Fruit fly (Drosophila melanogaster) whole organism, embryonic: ENCODE data around the gene DnaJ-1.

ENCODE experiments used
- Atf6 ChIP-seq: fragments of 200-800 bp; sonication (Bioruptor generic); IDR thresholded peaks from 2 replicates; pipeline ENCODE4 v1.3.6; 2022; ENCODE audit warnings: missing biosample characterization, missing genetic modification characterization
- CG10209 ChIP-seq: fragments of 200-800 bp; sonication (Bioruptor generic); optimal IDR thresholded peaks from 3 replicates; lab custom pipeline; 2017; ENCODE audit warnings: missing biosample characterization, mild to moderate bottlenecking, missing genetic modification characterization, missing genetic modification reagents
- CG10321 ChIP-seq: fragments of 200-800 bp; sonication (Bioruptor generic); IDR thresholded peaks from 2 replicates; pipeline ENCODE4 v1.3.6; 2022; ENCODE audit warnings: missing biosample characterization, missing genetic modification characterization
- CG10366 ChIP-seq: fragments of 200-800 bp; sonication (Bioruptor generic); IDR thresholded peaks from 2 replicates; pipeline ENCODE4 v1.3.6; 2022; ENCODE audit warnings: missing biosample characterization, missing genetic modification characterization
- CG11696 ChIP-seq: fragments of 200-800 bp; sonication (Bioruptor generic); IDR thresholded peaks from 2 replicates; pipeline ENCODE4 v1.3.6; 2022; ENCODE audit warnings: missing biosample characterization, missing genetic modification characterization
- CG12942 ChIP-seq: fragments of 200-800 bp; sonication (Bioruptor generic); optimal IDR thresholded peaks from 3 replicates; lab custom pipeline; 2016; ENCODE audit warnings: missing biosample characterization, missing genetic modification characterization
- CG13296 ChIP-seq: fragments of 200-800 bp; sonication (Bioruptor generic); optimal IDR thresholded peaks from 3 replicates; lab custom pipeline; 2018; ENCODE audit warnings: missing biosample characterization, mild to moderate bottlenecking, missing genetic modification characterization
- CG13775 ChIP-seq: fragments of 200-800 bp; sonication (Bioruptor generic); optimal IDR thresholded peaks from 3 replicates; lab custom pipeline; 2017; ENCODE audit warnings: missing biosample characterization, mild to moderate bottlenecking, missing genetic modification characterization
- CG17829 ChIP-seq: fragments of 200-800 bp; optimal IDR thresholded peaks from 2 replicates; lab custom pipeline; 2019; ENCODE audit warnings: missing biosample characterization, mild to moderate bottlenecking, missing genetic modification characterization, moderate library complexity
- CG32532 ChIP-seq: fragments of 200-800 bp; sonication (Bioruptor generic); IDR thresholded peaks from 2 replicates; pipeline ENCODE4 v1.3.6; 2022; ENCODE audit warnings: missing biosample characterization, missing genetic modification characterization
- CG32772 ChIP-seq: fragments of 200-800 bp; sonication (Bioruptor generic); IDR thresholded peaks from 2 replicates; pipeline ENCODE4 v1.3.6; 2022; ENCODE audit warnings: missing biosample characterization, missing genetic modification characterization
- CG34224 ChIP-seq: fragments of 200-800 bp; sonication (Bioruptor generic); IDR thresholded peaks from 3 replicates; pipeline ENCODE4 v1.3.6; 2022; ENCODE audit warnings: missing biosample characterization, missing genetic modification characterization; ENCODE audit not compliant: partially characterized antibody
- CG4328 ChIP-seq: fragments of 200-800 bp; sonication (Bioruptor generic); optimal IDR thresholded peaks from 3 replicates; lab custom pipeline; 2017; ENCODE audit warnings: missing biosample characterization, missing genetic modification reagents, missing genetic modification characterization
- CG4360 ChIP-seq: fragments of 200-800 bp; sonication (Bioruptor generic); IDR thresholded peaks from 2 replicates; pipeline ENCODE4 v1.3.6; 2022; ENCODE audit warnings: missing biosample characterization, missing genetic modification characterization
- CG6791 ChIP-seq: fragments of 200-800 bp; sonication (Bioruptor generic); IDR thresholded peaks from 3 replicates; pipeline ENCODE4 v1.3.6; 2022; ENCODE audit warnings: missing biosample characterization, missing genetic modification characterization; ENCODE audit not compliant: partially characterized antibody
- CG7963 ChIP-seq: fragments of 200-800 bp; sonication (Bioruptor generic); IDR thresholded peaks from 3 replicates; pipeline ENCODE4 v1.3.6; 2022; ENCODE audit warnings: missing biosample characterization, missing genetic modification characterization; ENCODE audit not compliant: partially characterized antibody
- CG8089 ChIP-seq: fragments of 200-800 bp; sonication (Bioruptor generic); optimal IDR thresholded peaks from 3 replicates; lab custom pipeline; 2016; ENCODE audit warnings: missing biosample characterization, missing genetic modification characterization
- CG9215 ChIP-seq: fragments of 200-800 bp; sonication (Bioruptor generic); IDR thresholded peaks from 2 replicates; pipeline ENCODE4 v1.3.6; 2022; ENCODE audit warnings: missing biosample characterization, missing genetic modification characterization
- CTCF ChIP-seq: fragments of 200-800 bp; sonication (Bioruptor generic); optimal IDR thresholded peaks from 2 replicates; lab custom pipeline; 2017; ENCODE audit warnings: missing biosample characterization, mild to moderate bottlenecking, missing genetic modification characterization, moderate library complexity
- Dll ChIP-seq: fragments of 200-800 bp; sonication (Bioruptor generic); IDR thresholded peaks from 4 replicates; pipeline ENCODE4 v1.3.6; 2022; ENCODE audit warnings: missing biosample characterization, missing genetic modification characterization; ENCODE audit not compliant: partially characterized antibody
- Doc3 ChIP-seq: fragments of 200-800 bp; sonication (Bioruptor generic); IDR thresholded peaks from 3 replicates; pipeline ENCODE4 v1.3.6; 2022; ENCODE audit warnings: missing biosample characterization, missing genetic modification characterization; ENCODE audit not compliant: partially characterized antibody
- Elba2 ChIP-seq: fragments of 200-800 bp; sonication (Bioruptor generic); optimal IDR thresholded peaks from 3 replicates; lab custom pipeline; 2016; ENCODE audit warnings: missing biosample characterization, missing genetic modification characterization
- H2.0 ChIP-seq: fragments of 200-800 bp; sonication (Bioruptor generic); IDR thresholded peaks from 2 replicates; pipeline ENCODE4 v1.3.6; 2022; ENCODE audit warnings: missing biosample characterization, missing genetic modification characterization
- HHEX ChIP-seq: fragments of 200-800 bp; sonication (Bioruptor generic); optimal IDR thresholded peaks from 3 replicates; lab custom pipeline; 2017; ENCODE audit warnings: missing biosample characterization, mild to moderate bottlenecking, missing genetic modification characterization, missing genetic modification reagents
- HmgD ChIP-seq: fragments of 200-800 bp; sonication (Bioruptor generic); optimal IDR thresholded peaks from 3 replicates; lab custom pipeline; 2016; ENCODE audit warnings: missing biosample characterization, missing genetic modification characterization
- HmgZ ChIP-seq: fragments of 200-800 bp; sonication (Bioruptor generic); optimal IDR thresholded peaks from 2 replicates; lab custom pipeline; 2018; ENCODE audit warnings: missing biosample characterization, mild to moderate bottlenecking, missing genetic modification characterization
- MTF-1 ChIP-seq: fragments of 200-800 bp; sonication (Bioruptor generic); optimal IDR thresholded peaks from 2 replicates; lab custom pipeline; 2018; ENCODE audit warnings: missing biosample characterization, mild to moderate bottlenecking, missing genetic modification characterization, borderline replicate concordance
- Oaz ChIP-seq: fragments of 200-800 bp; sonication (Bioruptor generic); IDR thresholded peaks from 2 replicates; pipeline ENCODE4 v1.3.6; 2022; ENCODE audit warnings: missing biosample characterization, missing genetic modification characterization
- Rx ChIP-seq: fragments of 200-800 bp; sonication (Bioruptor generic); IDR thresholded peaks from 2 replicates; pipeline ENCODE4 v1.3.6; 2022; ENCODE audit warnings: missing biosample characterization, missing genetic modification characterization
- Ssrp ChIP-seq: fragments of 200-800 bp; sonication (Bioruptor generic); optimal IDR thresholded peaks from 2 replicates; lab custom pipeline; 2018; ENCODE audit warnings: missing biosample characterization, mild to moderate bottlenecking, missing genetic modification characterization, moderate library complexity
- Usf ChIP-seq: fragments of 200-800 bp; sonication (Bioruptor generic); optimal IDR thresholded peaks from 2 replicates; lab custom pipeline; 2017; ENCODE audit warnings: missing genotype, missing biosample characterization, missing genetic modification characterization
- Xbp1 ChIP-seq: fragments of 200-800 bp; sonication (Bioruptor generic); optimal IDR thresholded peaks from 3 replicates; lab custom pipeline; 2016; ENCODE audit warnings: missing biosample characterization, mild to moderate bottlenecking, missing genetic modification characterization
- al ChIP-seq: fragments of 200-800 bp; sonication (Bioruptor generic); IDR thresholded peaks from 2 replicates; pipeline ENCODE4 v1.3.6; 2022; ENCODE audit warnings: missing biosample characterization, missing genetic modification characterization
- ara ChIP-seq: fragments of 200-800 bp; sonication (Bioruptor generic); IDR thresholded peaks from 2 replicates; pipeline ENCODE4 v1.3.6; 2022; ENCODE audit warnings: missing biosample characterization, missing genetic modification characterization
- ato ChIP-seq: fragments of 200-800 bp; sonication (Bioruptor generic); IDR thresholded peaks from 2 replicates; pipeline ENCODE4 v1.3.6; 2022; ENCODE audit warnings: missing biosample characterization, missing genetic modification characterization; ENCODE audit not compliant: partially characterized antibody
- bab2 ChIP-seq: fragments of 200-800 bp; sonication (Bioruptor generic); optimal IDR thresholded peaks from 2 replicates; lab custom pipeline; 2016; ENCODE audit warnings: missing biosample characterization, missing genetic modification characterization
- btn ChIP-seq: fragments of 200-800 bp; sonication (Bioruptor generic); optimal IDR thresholded peaks from 2 replicates; lab custom pipeline; 2016; ENCODE audit warnings: missing biosample characterization, missing genetic modification characterization
- cad ChIP-seq: fragments of >200 bp; optimal IDR thresholded peaks from 2 replicates; lab custom pipeline; 2017; ENCODE audit warnings: missing biosample characterization, missing genetic modification characterization
- crc ChIP-seq: fragments of 200-800 bp; sonication (Bioruptor generic); optimal IDR thresholded peaks from 2 replicates; lab custom pipeline; 2016; ENCODE audit warnings: missing biosample characterization, missing genetic modification characterization
- fd3F ChIP-seq: fragments of 200-800 bp; sonication (Bioruptor generic); optimal IDR thresholded peaks from 2 replicates; lab custom pipeline; 2018; ENCODE audit warnings: missing biosample characterization, mild to moderate bottlenecking, missing genetic modification characterization, moderate library complexity
- gro ChIP-seq: fragments of 200-800 bp; sonication (Bioruptor generic); optimal IDR thresholded peaks from 2 replicates; lab custom pipeline; 2016; ENCODE audit warnings: missing biosample characterization, missing genetic modification characterization
- kay ChIP-seq: fragments of 200-800 bp; sonication (Bioruptor generic); optimal IDR thresholded peaks from 2 replicates; lab custom pipeline; 2016; ENCODE audit warnings: missing biosample characterization, missing genetic modification characterization
- knrl ChIP-seq: fragments of 200-800 bp; sonication (Bioruptor generic); IDR thresholded peaks from 3 replicates; pipeline ENCODE4 v1.3.6; 2022; ENCODE audit warnings: missing biosample characterization, missing genetic modification characterization; ENCODE audit not compliant: partially characterized antibody
- nau ChIP-seq: fragments of 200-800 bp; sonication (Bioruptor generic); optimal IDR thresholded peaks from 3 replicates; lab custom pipeline; 2017; ENCODE audit warnings: missing biosample characterization, mild to moderate bottlenecking, missing genetic modification characterization, missing genetic modification reagents
- prd ChIP-seq, 3 experiments: fragments of >200 bp in 2 of 3; fragments of 200-800 bp in 1 of 3; sonication (Bioruptor generic) in 1 of 3; optimal IDR thresholded peaks in 2 of 3; IDR thresholded peaks in 1 of 3; 2 replicates in 2 of 3; 3 replicates in 1 of 3; pipeline versions ENCODE4 v1.3.6 to Lab custom; 2017 to 2022; ENCODE audit warnings: missing biosample characterization in 1 of 3, missing genetic modification characterization in 1 of 3
- rib ChIP-seq: fragments of 200-800 bp; sonication (Bioruptor generic); IDR thresholded peaks from 2 replicates; pipeline ENCODE4 v1.3.6; 2022; ENCODE audit warnings: missing biosample characterization, missing genetic modification characterization
- sqz ChIP-seq: fragments of 200-800 bp; sonication (Bioruptor generic); optimal IDR thresholded peaks from 3 replicates; lab custom pipeline; 2018; ENCODE audit warnings: missing biosample characterization, mild to moderate bottlenecking, missing genetic modification characterization
- sr ChIP-seq: fragments of 200-800 bp; sonication (Bioruptor generic); IDR thresholded peaks from 3 replicates; pipeline ENCODE4 v1.3.6; 2022; ENCODE audit warnings: missing biosample characterization, missing genetic modification characterization
- ssp ChIP-seq: fragments of 200-800 bp; sonication (Bioruptor generic); IDR thresholded peaks from 2 replicates; pipeline ENCODE4 v1.3.6; 2022; ENCODE audit warnings: missing biosample characterization, missing genetic modification characterization

The DnaJ-1 gene

dm6 chr3L:5770817-5771425 lies 18.9 kb upstream of the DnaJ-1 start (continued):
- TF ChIP-seq sqz (GFP tag; lab: Kevin White, UChicago) (no peak), crc (GFP tag; lab: Kevin White, UChicago) (peak; percentile 75), CTCF (GFP tag; lab: Kevin White, UChicago) (peak; percentile 26), HHEX (GFP tag; lab: Kevin White, UChicago) (peak; percentile 80), ssp (GFP tag; lab: Robert Waterston, UW) (peak; percentile 34; the same call in 1 of the 2 replicates), Rx (GFP tag; lab: Robert Waterston, UW) (peak; percentile 47), CG34224 (no peak; the same call in 2 of the 3 replicates), CG10366 (GFP tag; lab: Robert Waterston, UW) (peak; percentile 57; the same call in 1 of the 2 replicates), CG9215 (GFP tag; lab: Robert Waterston, UW) (peak; percentile 98), prd (optimal IDR thresholded peaks at IDR 0.05; lab: Kevin White, UChicago) (no peak), prd (GFP tag; IDR thresholded peaks at IDR 0.05; lab: Robert Waterston, UW) (peak; percentile 80), HmgZ (tag; lab: Kevin White, UChicago) (peak; percentile 92), cad (no peak), CG10209 (GFP tag; lab: Kevin White, UChicago) (peak; percentile 86), btn (GFP tag; lab: Kevin White, UChicago) (peak; percentile 49), rib (no peak), CG6791 (GFP tag; lab: Robert Waterston, UW) (peak; percentile 79), CG4328 (GFP tag; lab: Kevin White, UChicago) (peak; percentile 91), knrl (peak; percentile 40; the same call in 1 of the 3 replicates), bab2 (GFP tag; lab: Kevin White, UChicago) (peak; percentile 84), CG11696 (GFP tag; lab: Robert Waterston, UW) (no peak), Dll (GFP tag; lab: Robert Waterston, UW) (no peak), Usf (peak; percentile 61), CG7963 (no peak), gro (GFP tag; lab: Kevin White, UChicago) (peak; percentile 90), CG32772 (GFP tag; lab: Robert Waterston, UW) (peak; percentile 48; the same call in 1 of the 2 replicates), ato (GFP tag; lab: Robert Waterston, UW) (no peak), HmgD (GFP tag; lab: Kevin White, UChicago) (peak; percentile 85), ara (GFP tag; lab: Robert Waterston, UW) (no peak; the same call in 1 of the 2 replicates), CG17829 (tag; lab: Kevin White, UChicago) (peak; percentile 81), kay (GFP tag; lab: Kevin White, UChicago) (peak; percentile 68), Ssrp (tag; lab: Kevin White, UChicago) (peak; percentile 82), CG13775 (GFP tag; lab: Kevin White, UChicago) (peak; percentile 75), Doc3 (GFP tag; lab: Robert Waterston, UW) (no peak), Oaz (GFP tag; lab: Robert Waterston, UW) (peak; percentile 27; the same call in 1 of the 2 replicates), CG8089 (GFP tag; lab: Kevin White, UChicago) (peak; percentile 82), fd3F (GFP tag; lab: Kevin White, UChicago) (peak; percentile 80), Xbp1 (peak; percentile 80), al (peak; percentile 53; the same call in 1 of the 2 replicates), nau (GFP tag; lab: Kevin White, UChicago) (no peak), Atf6 (GFP tag; lab: Robert Waterston, UW) (peak; percentile 82), CG32532 (GFP tag; lab: Robert Waterston, UW) (peak; percentile 75), CG12942 (GFP tag; lab: Kevin White, UChicago) (peak; percentile 59), sr (GFP tag; lab: Robert Waterston, UW) (no peak), CG4360 (GFP tag; lab: Robert Waterston, UW) (peak; percentile 96), CG10321 (GFP tag; lab: Robert Waterston, UW) (peak; percentile 100), Elba2 (peak; percentile 10), CG13296 (GFP tag; lab: Kevin White, UChicago) (peak; percentile 88), MTF-1 (GFP tag; lab: Kevin White, UChicago) (no peak), H2.0 (GFP tag; lab: Robert Waterston, UW) (peak; percentile 57; the same call in 1 of the 2 replicates)
